Fruit fly (Drosophila melanogaster) whole organism, larva: ENCODE results near the gene CG31174.

Experiments used
- noc ChIP-seq: fragments of 200-800 bp; sonication (Bioruptor generic); optimal IDR thresholded peaks from 3 replicates; lab custom pipeline; 2019; ENCODE audit warnings: missing biosample characterization, mild to moderate bottlenecking, missing genetic modification characterization, moderate library complexity

The CG31174 gene

dm6 chr3R:21888696-21889602 lies 19.6 kb upstream of the CG31174 start, which contains the start of gene CG43844:
CG43844 (plus strand) TSS chr3R:21889539.
- peak; percentile 31 for TF ChIP-seq noc (tag; lab: Kevin White, UChicago)

- no peak for TF ChIP-seq noc (tag; lab: Kevin White, UChicago)
These were observed 18.3 kb upstream of the CG31174 start for dm6 chr3R:21887588-21888007.

- no peak for TF ChIP-seq noc (tag; lab: Kevin White, UChicago)
These were observed 17.7 kb upstream of the CG31174 start, which contains the start of the genes CG6678 and dnd for dm6 chr3R:21886861-21887587. CG6678 (plus strand) TSS chr3R:21887029. dnd (minus strand) TSS chr3R:21887355.

dm6 chr3R:21885450-21885849 lies 16.1 kb upstream of the CG31174 start, which contains the start of gene CG17819:
CG17819 (minus strand) TSS chr3R:21885550.
- no peak for TF ChIP-seq noc (tag; lab: Kevin White, UChicago)

- no peak for TF ChIP-seq noc (tag; lab: Kevin White, UChicago)
These were observed 15.0 kb upstream of the CG31174 start, which contains the start of gene fit for dm6 chr3R:21884354-21884753. fit (minus strand) TSS chr3R:21884454.

dm6 chr3R:21880510-21880909 lies 11.2 kb upstream of the CG31174 start, which contains the start of gene CG31465:
CG31465 (plus strand) TSS chr3R:21880810.
- no peak for TF ChIP-seq noc (tag; lab: Kevin White, UChicago)

DNA sequence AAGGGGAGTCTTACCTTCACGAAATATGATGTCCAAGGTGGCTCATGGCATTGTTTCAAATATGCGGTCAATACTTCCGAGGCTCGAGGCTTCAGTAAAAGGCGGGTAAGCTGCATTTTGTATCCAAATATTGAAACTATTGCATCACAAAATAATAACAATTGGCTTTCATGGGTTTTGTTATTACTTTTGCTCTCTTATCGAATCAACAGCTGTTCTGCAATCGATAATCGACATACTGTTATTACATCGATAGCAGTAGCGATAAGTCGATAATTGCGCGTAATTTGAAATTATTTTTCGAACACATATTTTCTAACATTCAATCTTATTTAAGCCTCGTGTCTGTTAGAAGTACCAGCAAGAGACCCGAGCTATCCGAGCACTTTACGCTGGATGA lies 9.2 kb upstream of the CG31174 start, which contains the start of gene CG34148:
Gene CG34148 (minus strand): TSS at position 214 of the 400 bp plus-strand sequence.
- TF ChIP-seq noc (tag; lab: Kevin White, UChicago) = no peak

DNA sequence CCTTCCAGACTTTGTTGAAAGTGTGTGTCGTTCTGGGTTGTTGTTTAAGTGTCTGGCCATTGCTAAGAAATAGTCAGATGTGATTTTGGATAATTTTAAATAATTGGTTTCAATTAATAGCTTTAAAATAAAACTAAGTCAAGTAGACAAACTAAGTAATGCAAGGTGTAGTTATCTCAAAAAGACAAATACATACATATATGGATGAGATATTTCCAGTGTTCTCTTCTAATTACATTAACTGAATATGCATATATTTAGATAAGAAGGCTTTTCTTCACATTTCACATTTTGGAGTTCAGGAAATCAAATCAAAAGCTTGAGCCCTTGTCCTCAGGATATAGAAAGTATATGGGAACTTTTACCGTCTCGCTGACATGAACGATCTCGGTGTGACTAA lies 8.3 kb upstream of the CG31174 start, which contains the start of gene P5CDh2:
Gene P5CDh2 (plus strand): TSS at position 301 of the 400 bp plus-strand sequence.
- no peak for TF ChIP-seq noc (tag; lab: Kevin White, UChicago)

- peak; percentile 46 for TF ChIP-seq noc (tag; lab: Kevin White, UChicago)
These were observed 5.7 kb upstream of the CG31174 start, which contains the start of gene CG6656 for dm6 chr3R:21874982-21875466. CG6656 (plus strand) TSS chr3R:21875293.

- no peak for TF ChIP-seq noc (tag; lab: Kevin White, UChicago)
These were observed 4.1 kb upstream of the CG31174 start, which contains the start of gene CG31178 for dm6 chr3R:21873439-21873838. CG31178 (plus strand) TSS chr3R:21873739.

DNA sequence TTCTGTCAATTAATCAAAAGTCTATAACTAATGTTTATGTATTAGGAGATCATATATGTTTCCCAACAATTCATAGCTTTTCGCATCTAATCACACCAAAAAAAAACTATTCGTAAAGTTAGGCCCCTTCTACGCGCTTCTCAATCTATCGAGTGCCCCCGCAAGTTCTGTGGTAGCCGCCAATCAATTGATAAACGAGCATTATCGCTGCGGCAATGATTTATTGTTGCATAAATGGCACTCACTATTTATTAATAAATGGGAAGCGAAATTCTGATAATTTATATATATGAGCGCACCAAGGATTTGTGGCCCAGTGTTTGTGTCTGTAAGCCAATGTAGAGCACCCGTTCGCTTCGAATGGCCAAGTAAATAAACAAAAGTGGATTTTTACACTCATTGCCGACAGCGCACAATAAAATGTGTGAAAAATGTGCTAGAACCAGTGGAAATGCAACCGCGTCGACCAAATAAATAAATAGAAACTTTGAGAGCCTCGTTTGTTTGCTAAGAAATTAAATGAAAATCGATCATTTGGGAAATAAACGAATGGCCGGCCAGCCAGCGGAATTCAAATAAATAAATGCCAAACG lies 2.1 kb upstream of the CG31174 start:
- TF ChIP-seq noc (tag; lab: Kevin White, UChicago) = peak; percentile 13

dm6 chr3R:21870158-21870971 lies 1.1 kb upstream of the CG31174 start, which contains the start of gene CG31431:
CG31431 (plus strand) TSS chr3R:21870681.
- TF ChIP-seq noc (tag; lab: Kevin White, UChicago) = peak; percentile 99

dm6 chr3R:21867819-21868218 lies 1.5 kb downstream of the CG31174 start, which contains the start of the genes CG6569 and Cby:
CG6569 (minus strand) TSS chr3R:21867919.
Cby (plus strand) TSS chr3R:21868003.
- TF ChIP-seq noc (tag; lab: Kevin White, UChicago) = no peak

DNA sequence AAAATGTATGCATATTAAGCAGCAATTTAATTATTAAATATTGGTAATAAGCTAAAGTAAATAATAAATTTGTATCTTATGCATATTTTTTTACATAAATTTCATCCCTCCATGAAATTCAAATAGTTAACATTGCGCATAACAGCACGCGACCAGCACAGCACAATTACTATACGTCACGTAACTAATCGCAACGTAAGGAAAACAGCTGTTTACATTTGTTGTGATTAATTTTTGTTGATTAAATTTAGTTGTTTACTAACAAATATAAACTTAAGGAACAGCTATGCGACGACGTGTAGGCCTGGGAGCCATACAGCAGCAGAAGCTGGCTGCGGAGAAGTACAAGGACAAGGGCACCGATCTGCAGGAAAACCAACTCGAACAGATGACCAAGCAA lies 4.3 kb downstream of the CG31174 start, which contains the start of gene lsn:
Gene lsn (plus strand): TSS at position 177 of the 400 bp plus-strand sequence.
- no peak for TF ChIP-seq noc (tag; lab: Kevin White, UChicago)
